Worm (Caenorhabditis elegans) whole organism, young adult: ENCODE measurements around the gene pek-1.
"Not testable (repeated sequence)": the region's sequence is repeated elsewhere in the genome, so short reads cannot be mapped to it uniquely, and the experiment has no call there.

Source experiments
- B0261.1 ChIP-seq: sonication (generic microtip); optimal IDR thresholded peaks from 2 replicates; lab custom pipeline; 2016; ENCODE audit warnings: mild to moderate bottlenecking, missing genetic modification characterization, moderate library complexity, missing compliant biosample characterization
- B0336.3 ChIP-seq: fragments of 200-800 bp; sonication (Bioruptor generic); IDR thresholded peaks from 2 replicates; pipeline ENCODE4 v1.3.6; 2022; ENCODE audit warnings: missing genetic modification characterization, missing compliant biosample characterization
- F52B5.7 ChIP-seq: sonication (generic microtip); optimal IDR thresholded peaks from 2 replicates; lab custom pipeline; 2016; ENCODE audit warnings: mild to moderate bottlenecking, missing genetic modification characterization, missing compliant biosample characterization
- F55B11.4 ChIP-seq: sonication (generic microtip); optimal IDR thresholded peaks from 2 replicates; lab custom pipeline; 2016; ENCODE audit warnings: missing compliant biosample characterization, missing genetic modification characterization, borderline replicate concordance; ENCODE audit not compliant: insufficient read depth
- atf-7 ChIP-seq: sonication (generic microtip); optimal IDR thresholded peaks from 2 replicates; lab custom pipeline; 2017; ENCODE audit warnings: mild to moderate bottlenecking, missing genetic modification characterization, missing compliant biosample characterization
- athp-1 ChIP-seq: sonication (generic microtip); optimal IDR thresholded peaks from 2 replicates; lab custom pipeline; 2017; ENCODE audit warnings: mild to moderate bottlenecking, missing genetic modification characterization, missing compliant biosample characterization
- attf-3 ChIP-seq: fragments of 200-800 bp; sonication (Bioruptor generic); conservative IDR thresholded peaks from 2 replicates; pipeline ENCODE4 v1.3.6; 2022; ENCODE audit warnings: missing genetic modification reagents, missing genetic modification characterization, missing compliant biosample characterization
- cebp-1 ChIP-seq, 2 experiments: fragments of 200-800 bp in 1 of 2; sonication (Bioruptor generic) in 1 of 2; sonication (generic microtip) in 1 of 2; IDR thresholded peaks in 1 of 2; optimal IDR thresholded peaks in 1 of 2; 2 replicates each; pipeline versions ENCODE4 v1.3.6 to Lab custom; 2017 to 2022; ENCODE audit warnings: missing compliant biosample characterization in 2 of 2, missing genetic modification characterization in 2 of 2, mild to moderate bottlenecking in 1 of 2, missing genetic modification reagents in 1 of 2, moderate library complexity in 1 of 2
- die-1 ChIP-seq: sonication (generic microtip); optimal IDR thresholded peaks from 2 replicates; lab custom pipeline; 2016; ENCODE audit warnings: missing genotype, mild to moderate bottlenecking, missing genetic modification characterization, missing compliant biosample characterization
- dox-1 ChIP-seq: fragments of 200-800 bp; sonication (Bioruptor generic); IDR thresholded peaks from 2 replicates; pipeline ENCODE4 v1.3.6; 2022; ENCODE audit warnings: missing genetic modification reagents, missing genetic modification characterization, missing compliant biosample characterization
- dpff-1 ChIP-seq: sonication (generic microtip); optimal IDR thresholded peaks from 2 replicates; lab custom pipeline; 2017; ENCODE audit warnings: mild to moderate bottlenecking, missing genetic modification characterization, missing compliant biosample characterization
- dpl-1 ChIP-seq: fragments of 150-350 bp; optimal IDR thresholded peaks from 2 replicates; lab custom pipeline; 2014; ENCODE audit warnings: missing biosample characterization, missing genetic modification reagents, missing genetic modification characterization
- ets-4 ChIP-seq: fragments of 200-800 bp; sonication (Bioruptor generic); optimal IDR thresholded peaks from 2 replicates; lab custom pipeline; 2018; ENCODE audit warnings: mild to moderate bottlenecking, missing genetic modification characterization, missing compliant biosample characterization
- him-1 ChIP-seq: sonication (generic microtip); optimal IDR thresholded peaks from 2 replicates; lab custom pipeline; 2016; ENCODE audit warnings: missing genotype, missing genetic modification reagents, missing genetic modification characterization, missing compliant biosample characterization
- hrde-1 ChIP-seq: sonication (generic microtip); optimal IDR thresholded peaks from 2 replicates; lab custom pipeline; 2016; ENCODE audit warnings: missing genetic modification characterization, mild to moderate bottlenecking, missing compliant biosample characterization, moderate library complexity, missing genotype, missing genetic modification reagents, borderline replicate concordance
- hsf-1 ChIP-seq: fragments of 200-800 bp; sonication (Bioruptor generic); IDR thresholded peaks from 2 replicates; pipeline ENCODE4 v1.3.6; 2022; ENCODE audit warnings: missing genetic modification reagents, missing genetic modification characterization, missing compliant biosample characterization
- lag-1 ChIP-seq: fragments of 200-800 bp; sonication (Bioruptor generic); IDR thresholded peaks from 2 replicates; pipeline ENCODE4 v1.3.6; 2022; ENCODE audit warnings: missing genetic modification reagents, missing genetic modification characterization, missing compliant biosample characterization
- lin-35 ChIP-seq, 3 experiments: fragments of 150-350 bp in 2 of 3; sonication (generic microtip) in 1 of 3; optimal IDR thresholded peaks; 2 replicates each; lab custom pipeline; 2014 to 2018; ENCODE audit warnings: missing biosample characterization in 3 of 3, missing genetic modification characterization in 3 of 3, missing genetic modification reagents in 3 of 3
- lin-54 ChIP-seq: fragments of 200-800 bp; sonication (Bioruptor generic); optimal IDR thresholded peaks from 2 replicates; lab custom pipeline; 2018; ENCODE audit warnings: mild to moderate bottlenecking, missing genetic modification characterization, missing compliant biosample characterization
- lsy-27 ChIP-seq: sonication (generic microtip); optimal IDR thresholded peaks from 2 replicates; lab custom pipeline; 2017; ENCODE audit warnings: missing genetic modification characterization, mild to moderate bottlenecking, missing compliant biosample characterization, antibody characterized with exemption, missing genotype, borderline replicate concordance; ENCODE audit not compliant: insufficient read depth
- madf-3 ChIP-seq: fragments of 200-800 bp; sonication (Bioruptor generic); IDR thresholded peaks from 2 replicates; pipeline ENCODE4 v1.3.6; 2022; ENCODE audit warnings: missing genetic modification reagents, missing genetic modification characterization, missing compliant biosample characterization
- madf-6 ChIP-seq: fragments of 200-800 bp; sonication (Bioruptor generic); IDR thresholded peaks from 2 replicates; pipeline ENCODE4 v1.3.6; 2022; ENCODE audit warnings: missing genetic modification reagents, missing genetic modification characterization, missing compliant biosample characterization
- nfya-2 ChIP-seq: fragments of 200-800 bp; sonication (Bioruptor generic); IDR thresholded peaks from 2 replicates; pipeline ENCODE4 v1.3.6; 2022; ENCODE audit warnings: missing genetic modification reagents, missing genetic modification characterization, missing compliant biosample characterization
- nhr-80 ChIP-seq: sonication (generic microtip); optimal IDR thresholded peaks from 2 replicates; lab custom pipeline; 2016; ENCODE audit warnings: missing genetic modification characterization, missing compliant biosample characterization
- pbrm-1 ChIP-seq: fragments of 200-800 bp; sonication (Bioruptor generic); IDR thresholded peaks from 2 replicates; pipeline ENCODE4 v1.3.6; 2022; ENCODE audit warnings: missing genetic modification reagents, missing genetic modification characterization, missing compliant biosample characterization
- pha-4 ChIP-seq: fragments of 150-350 bp; sonication (generic microtip); optimal IDR thresholded peaks from 2 replicates; lab custom pipeline; 2014; ENCODE audit warnings: missing biosample characterization, missing genetic modification reagents, missing genetic modification characterization
- rec-8 ChIP-seq, 2 experiments: sonication (generic microtip); optimal IDR thresholded peaks; 2 replicates each; lab custom pipeline; 2016; ENCODE audit warnings: mild to moderate bottlenecking in 2 of 2, missing genetic modification characterization in 2 of 2, missing genetic modification reagents in 2 of 2, missing genotype in 2 of 2, missing biosample characterization in 1 of 2, missing compliant biosample characterization in 1 of 2, moderate library complexity in 1 of 2
- somi-1 ChIP-seq: fragments of 200-800 bp; sonication (Bioruptor generic); optimal IDR thresholded peaks from 2 replicates; lab custom pipeline; 2018; ENCODE audit warnings: mild to moderate bottlenecking, missing genetic modification characterization, missing compliant biosample characterization
- tbx-9 ChIP-seq: sonication (generic microtip); optimal IDR thresholded peaks from 2 replicates; lab custom pipeline; 2016; ENCODE audit warnings: borderline replicate concordance, missing genetic modification characterization, inconsistent platforms, missing compliant biosample characterization
- unc-130 ChIP-seq: sonication (generic microtip); optimal IDR thresholded peaks from 2 replicates; lab custom pipeline; 2016; ENCODE audit warnings: missing genetic modification reagents, missing genetic modification characterization, missing compliant biosample characterization
- unc-62 ChIP-seq: fragments of 150-350 bp; optimal IDR thresholded peaks from 2 replicates; lab custom pipeline; 2014; ENCODE audit warnings: missing biosample characterization, missing genetic modification reagents, missing genetic modification characterization
- ztf-25 ChIP-seq: fragments of 200-800 bp; sonication (Bioruptor generic); IDR thresholded peaks from 2 replicates; pipeline ENCODE4 v1.3.6; 2022; ENCODE audit warnings: missing genetic modification reagents, missing genetic modification characterization, missing compliant biosample characterization

Gene pek-1

ce11 chrX:11450261-11450660 lies 35.6 kb upstream of the pek-1 start:
- TF ChIP-seq somi-1 (GFP tag; lab: Kevin White, UChicago) = peak; percentile 7
- TF ChIP-seq B0336.3 (GFP tag; lab: Robert Waterston, UW) = no peak
- TF ChIP-seq, all 124 proteins: peak for 1

ce11 chrX:11447695-11448094 lies 33.0 kb upstream of the pek-1 start:
- TF ChIP-seq lin-35 (GFP tag; optimal IDR thresholded peaks at IDR 0.05; lab: Kevin White, UChicago) = no peak
- TF ChIP-seq nhr-80 (tag; lab: Kevin White, UChicago) = peak; percentile 85
- TF ChIP-seq cebp-1 (GFP tag; IDR thresholded peaks at IDR 0.05; lab: Robert Waterston, UW) = no peak
- peak; percentile 72 for TF ChIP-seq cebp-1 (tag; optimal IDR thresholded peaks at IDR 0.05; lab: Kevin White, UChicago)
- TF ChIP-seq madf-6 (GFP tag; lab: Robert Waterston, UW) = no peak
- TF ChIP-seq tbx-9 = no peak
- no peak for TF ChIP-seq dpff-1 (tag; lab: Kevin White, UChicago)
- no peak for TF ChIP-seq unc-62 (GFP tag; lab: Kevin White, UChicago)
- no peak for TF ChIP-seq nfya-2
- no peak for TF ChIP-seq him-1 (tag; lab: Kevin White, UChicago)
- peak; percentile 43 for TF ChIP-seq ets-4 (GFP tag; lab: Kevin White, UChicago)
- TF ChIP-seq dox-1 (GFP tag; lab: Robert Waterston, UW) = peak; percentile 29; the same call in 1 of the 2 replicates
- TF ChIP-seq ztf-25 (GFP tag; lab: Robert Waterston, UW) = no peak
- 0 out of 2 replicates have a peak, but pooled peaks have one; percentile 24 for TF ChIP-seq pbrm-1 (GFP tag; lab: Robert Waterston, UW)

DNA sequence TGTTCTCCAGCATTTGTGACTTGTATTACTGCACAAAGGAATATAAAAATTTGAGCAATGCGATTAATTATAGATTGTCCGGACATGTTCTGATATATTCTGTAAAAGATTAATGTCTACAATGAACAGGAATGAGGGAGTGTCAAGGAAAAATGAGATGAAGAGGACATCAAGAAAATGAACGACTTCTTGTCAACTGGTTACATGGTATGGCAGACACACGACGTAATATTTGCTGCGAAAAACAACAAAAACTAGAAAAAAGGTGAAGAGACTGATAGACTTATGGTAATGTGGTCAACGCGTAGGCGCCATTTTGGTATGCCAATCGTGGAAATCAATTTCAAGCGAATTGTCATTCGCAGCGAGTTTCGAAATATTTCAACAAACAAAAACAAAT lies 31.8 kb upstream of the pek-1 start, which contains the start of gene igeg-2:
TSS of gene igeg-2 (minus strand) at position 101 of the 400 bp plus-strand sequence.
- TF ChIP-seq B0261.1 (tag; lab: Kevin White, UChicago) = no peak
- TF ChIP-seq hsf-1 (GFP tag; lab: Robert Waterston, UW) = no peak
- no peak for TF ChIP-seq unc-130 (GFP tag; lab: Kevin White, UChicago)
- no peak for TF ChIP-seq F55B11.4
- no peak for TF ChIP-seq die-1 (tag; lab: Kevin White, UChicago)
- TF ChIP-seq F52B5.7 (tag; lab: Kevin White, UChicago) = no peak
- TF ChIP-seq pha-4 = no peak
- no peak for TF ChIP-seq madf-6 (GFP tag; lab: Robert Waterston, UW)
- TF ChIP-seq nhr-80 (tag; lab: Kevin White, UChicago) = no peak
- TF ChIP-seq attf-3 (GFP tag; lab: Robert Waterston, UW) = no peak
- no peak for TF ChIP-seq lin-54 (GFP tag; lab: Kevin White, UChicago)
- no peak for TF ChIP-seq hrde-1
- TF ChIP-seq dpl-1 (GFP tag; lab: Kevin White, UChicago) = no peak
- no peak for TF ChIP-seq athp-1
- TF ChIP-seq, all 124 proteins: peak for 0

- TF ChIP-seq lag-1 (GFP tag; lab: Robert Waterston, UW) (0 out of 2 replicates have a peak, but pooled peaks have one; percentile 52), madf-3 (GFP tag; lab: Robert Waterston, UW) (peak; percentile 80; the same call in 1 of the 2 replicates)
Observed at ce11 chrX:11443335-11443734, 28.6 kb upstream of the pek-1 start.

ce11 chrX:11439740-11440139 lies 25.1 kb upstream of the pek-1 start, which contains the start of gene F46C3.7:
F46C3.7 (plus strand) TSS chrX:11440040.
- TF ChIP-seq rec-8 (tag; optimal IDR thresholded peaks at IDR 0.05; lab: Kevin White, UChicago); atf-7 (tag; lab: Kevin White, UChicago); lsy-27 (tag; lab: Kevin White, UChicago): not testable (repeated sequence)
